Worm (Caenorhabditis elegans): ENCODE results near the gene F58H1.6.

The F58H1.6 gene

ce11 chrV:11946818-11947217, 4.4 kb downstream of the F58H1.6 start:
- TF ChIP-seq ceh-8 (GFP tag; optimal IDR thresholded peaks at IDR 0.05) (peak; percentile 12), sptf-1 (tag; optimal IDR thresholded peaks at IDR 0.05) (no peak), mab-9 (GFP tag; IDR thresholded peaks at IDR 0.05) (no peak), ceh-63 (GFP tag; optimal IDR thresholded peaks at IDR 0.05) (no peak), efl-1 (optimal IDR thresholded peaks at IDR 0.05) (no peak), efl-1 (GFP tag; optimal IDR thresholded peaks at IDR 0.05 in 1 of 2) (no peak), sup-37 (GFP tag; optimal IDR thresholded peaks at IDR 0.05) (no peak)

DNA sequence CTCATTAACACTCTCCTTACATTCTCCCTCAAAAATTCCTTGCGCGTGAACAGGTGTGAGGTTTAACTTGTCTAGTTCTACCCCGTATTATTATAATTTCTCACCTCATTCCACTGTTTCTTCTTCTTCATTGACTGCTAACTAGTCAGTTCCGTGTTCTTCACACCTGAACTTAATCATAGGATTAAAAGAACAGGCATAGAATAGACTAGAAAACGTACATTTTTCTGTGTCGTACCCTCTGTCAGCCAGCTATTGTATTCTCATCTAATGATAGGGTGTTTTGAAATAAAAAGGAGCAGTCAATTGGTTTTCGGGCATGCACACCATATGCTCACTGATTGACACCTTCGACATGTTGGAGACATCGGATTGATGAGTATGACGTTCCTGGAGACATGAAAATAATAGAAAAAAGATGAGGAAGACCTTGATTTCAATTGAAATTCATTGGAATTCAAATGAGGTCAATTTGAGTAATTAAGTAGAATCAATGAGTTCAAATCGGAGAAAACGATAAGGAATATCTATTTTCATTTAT, 5.1 kb downstream of the F58H1.6 start:
- TF ChIP-seq dpl-1 (GFP tag; optimal IDR thresholded peaks at IDR 0.05): no peak
- TF ChIP-seq efl-3 (GFP tag; optimal IDR thresholded peaks at IDR 0.05): no peak
- no peak for TF ChIP-seq F16B12.6 (tag; optimal IDR thresholded peaks at IDR 0.05)
- TF ChIP-seq lin-14 (GFP tag; optimal IDR thresholded peaks at IDR 0.05): no peak
- TF ChIP-seq zag-1 (tag; optimal IDR thresholded peaks at IDR 0.05): no peak
- TF ChIP-seq hlh-17 (GFP tag; optimal IDR thresholded peaks at IDR 0.05; ENCODE audit: borderline replicate concordance): no peak
- TF ChIP-seq efl-1 (optimal IDR thresholded peaks at IDR 0.05): no peak
- no peak for TF ChIP-seq efl-1 (GFP tag; optimal IDR thresholded peaks at IDR 0.05 in 1 of 2)
- no peak for TF ChIP-seq dsc-1 (tag; optimal IDR thresholded peaks at IDR 0.05)
- no peak for TF ChIP-seq pqm-1 (tag; optimal IDR thresholded peaks at IDR 0.05)
- TF ChIP-seq blmp-1 (tag; optimal IDR thresholded peaks at IDR 0.05): no peak
- no peak for TF ChIP-seq irx-1 (tag; optimal IDR thresholded peaks at IDR 0.05)
- TF ChIP-seq tlp-1 (tag; optimal IDR thresholded peaks at IDR 0.05): no peak
- TF ChIP-seq isw-1 (GFP tag; IDR thresholded peaks at IDR 0.05): no peak
- no peak for TF ChIP-seq unc-30 (tag; optimal IDR thresholded peaks at IDR 0.05)
- TF ChIP-seq aha-1 (tag; optimal IDR thresholded peaks at IDR 0.05): no peak

DNA sequence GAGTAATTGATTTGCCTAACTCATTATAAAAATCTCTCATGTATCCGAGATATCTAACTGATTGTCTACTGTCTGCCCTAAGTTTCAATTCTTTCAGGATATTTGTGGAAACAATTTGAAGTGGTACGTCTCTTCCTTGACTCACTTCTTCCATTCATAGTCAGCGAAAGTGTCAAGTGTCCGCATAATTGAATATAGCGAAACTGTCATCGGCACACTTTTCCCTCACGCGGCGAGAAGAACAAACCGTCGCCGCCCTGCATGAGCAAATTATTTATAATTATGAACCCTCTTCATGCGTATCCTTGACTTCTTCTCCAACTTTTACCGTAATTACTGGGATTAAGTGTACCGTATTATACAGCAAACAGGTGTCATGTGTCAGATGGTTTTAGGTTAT, 6.2 kb downstream of the F58H1.6 start:
- no peak for TF ChIP-seq ets-5 (GFP tag; IDR thresholded peaks at IDR 0.05)
- no peak for TF ChIP-seq hpl-2 (GFP tag; optimal IDR thresholded peaks at IDR 0.05)
- no peak for TF ChIP-seq mep-1 (tag; optimal IDR thresholded peaks at IDR 0.05)
- no peak for TF ChIP-seq lir-3 (tag; optimal IDR thresholded peaks at IDR 0.05; ENCODE audit: poor library complexity)
- peak; percentile 54 for TF ChIP-seq blmp-1 (tag; optimal IDR thresholded peaks at IDR 0.05)
- peak; percentile 59 for TF ChIP-seq nhr-85 (tag)
- TF ChIP-seq nhr-19 (GFP tag; conservative IDR thresholded peaks at IDR 0.05): no peak
- no peak for TF ChIP-seq mef-2 (tag; optimal IDR thresholded peaks at IDR 0.05)

DNA sequence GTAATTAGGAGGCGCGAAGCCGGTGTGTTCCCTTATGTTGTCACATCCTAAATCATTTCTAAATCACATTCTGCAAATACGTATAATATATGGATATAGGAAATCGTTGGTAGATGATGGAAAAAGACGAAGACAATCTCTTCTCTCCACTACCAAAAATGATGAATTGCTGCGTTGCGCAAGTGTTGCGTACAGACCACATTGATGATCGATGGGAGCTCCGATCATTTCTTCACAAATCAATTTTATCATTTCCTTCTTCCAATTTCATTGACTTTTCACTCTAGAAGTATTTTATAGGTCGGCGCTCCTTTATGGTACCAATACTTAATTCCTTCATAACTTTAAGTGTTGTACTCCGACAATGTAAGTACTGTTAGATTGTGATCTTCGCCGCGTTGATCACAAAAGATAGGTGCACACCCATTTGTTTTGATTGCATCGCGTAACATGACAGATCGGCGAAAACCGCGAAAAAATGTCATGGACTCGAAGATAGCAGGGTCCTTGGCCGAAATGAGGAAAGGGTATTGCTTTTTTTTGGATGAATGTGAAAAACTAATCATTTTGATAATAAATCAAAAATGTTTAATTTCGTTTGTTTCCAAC, 7.2 kb downstream of the F58H1.6 start:
- TF ChIP-seq grh-1 (GFP tag; IDR thresholded peaks at IDR 0.05) (no peak), lsy-2 (tag; optimal IDR thresholded peaks at IDR 0.05) (no peak), egl-13 (tag; optimal IDR thresholded peaks at IDR 0.05) (no peak), nhr-11 (tag; optimal IDR thresholded peaks at IDR 0.05) (no peak), nhr-85 (tag) (peak; percentile 39), tbx-2 (tag; optimal IDR thresholded peaks at IDR 0.05) (no peak), hlh-4 (tag; optimal IDR thresholded peaks at IDR 0.05) (no peak), blmp-1 (tag; optimal IDR thresholded peaks at IDR 0.05) (peak; percentile 41), nhr-90 (tag; optimal IDR thresholded peaks at IDR 0.05; ENCODE audit: poor library complexity) (no peak), tlp-1 (tag; optimal IDR thresholded peaks at IDR 0.05) (no peak), lin-15B (tag; optimal IDR thresholded peaks at IDR 0.05) (no peak)

DNA sequence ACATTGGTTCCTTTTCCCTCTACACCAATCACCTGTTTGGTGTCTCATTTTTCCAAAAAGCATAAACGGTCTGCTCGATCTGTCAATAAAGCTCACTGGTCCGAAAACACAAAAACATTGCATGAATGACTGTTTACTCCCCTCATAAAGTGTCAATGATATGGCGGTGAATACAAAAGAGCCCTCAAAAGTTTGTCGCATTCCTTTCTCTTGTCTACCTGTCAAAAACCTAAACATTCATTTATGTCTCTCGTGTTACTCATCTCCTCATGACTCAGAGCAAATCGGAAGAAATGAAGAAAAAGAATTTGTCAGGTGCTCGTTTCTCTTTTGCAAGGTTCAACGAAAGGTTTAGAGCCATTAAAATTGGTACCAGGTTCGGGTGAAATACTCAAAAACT, 8.8 kb downstream of the F58H1.6 start:
- TF ChIP-seq snu-23 (GFP tag; optimal IDR thresholded peaks at IDR 0.05) (no peak), elt-2 (tag; optimal IDR thresholded peaks at IDR 0.05) (no peak), nhr-19 (GFP tag; conservative IDR thresholded peaks at IDR 0.05) (no peak), ceh-88 (GFP tag; IDR thresholded peaks at IDR 0.05) (no peak), ceh-82 (tag; optimal IDR thresholded peaks at IDR 0.05) (no peak), irx-1 (tag; optimal IDR thresholded peaks at IDR 0.05) (no peak), ztf-11 (tag; optimal IDR thresholded peaks at IDR 0.05) (no peak), hpl-2 (GFP tag; optimal IDR thresholded peaks at IDR 0.05) (no peak), snpc-4 (tag; optimal IDR thresholded peaks at IDR 0.05) (no peak), vab-15 (tag; optimal IDR thresholded peaks at IDR 0.05) (no peak), pax-3 (tag; optimal IDR thresholded peaks at IDR 0.05) (no peak)
